Worm (Caenorhabditis elegans) whole organism, late embryonic: ENCODE data around the gene C43D7.4.

Experiments used
- F13H6.1 ChIP-seq: sonication (generic microtip); optimal IDR thresholded peaks from 2 replicates; lab custom pipeline; 2016; ENCODE audit warnings: missing genetic modification characterization, missing compliant biosample characterization
- K09A11.1 ChIP-seq: sonication (generic microtip); optimal IDR thresholded peaks from 2 replicates; lab custom pipeline; 2017; ENCODE audit warnings: antibody characterized with exemption, mild to moderate bottlenecking, missing genetic modification characterization, missing compliant biosample characterization; ENCODE audit not compliant: insufficient read depth
- ama-1 ChIP-seq: fragments of 150-350 bp; optimal IDR thresholded peaks from 2 replicates; lab custom pipeline; 2014
- madf-2 ChIP-seq: sonication (generic microtip); optimal IDR thresholded peaks from 2 replicates; lab custom pipeline; 2017; ENCODE audit warnings: missing genetic modification characterization, missing compliant biosample characterization
- npax-4 ChIP-seq: sonication (generic microtip); optimal IDR thresholded peaks from 2 replicates; lab custom pipeline; 2016; ENCODE audit warnings: missing genetic modification characterization, missing compliant biosample characterization
- rnt-1 ChIP-seq: sonication (generic microtip); optimal IDR thresholded peaks from 2 replicates; lab custom pipeline; 2016; ENCODE audit warnings: missing genetic modification characterization, missing compliant biosample characterization
- tbx-2 ChIP-seq: sonication (generic microtip); optimal IDR thresholded peaks from 2 replicates; lab custom pipeline; 2016; ENCODE audit warnings: missing genetic modification characterization, missing compliant biosample characterization

DNA sequence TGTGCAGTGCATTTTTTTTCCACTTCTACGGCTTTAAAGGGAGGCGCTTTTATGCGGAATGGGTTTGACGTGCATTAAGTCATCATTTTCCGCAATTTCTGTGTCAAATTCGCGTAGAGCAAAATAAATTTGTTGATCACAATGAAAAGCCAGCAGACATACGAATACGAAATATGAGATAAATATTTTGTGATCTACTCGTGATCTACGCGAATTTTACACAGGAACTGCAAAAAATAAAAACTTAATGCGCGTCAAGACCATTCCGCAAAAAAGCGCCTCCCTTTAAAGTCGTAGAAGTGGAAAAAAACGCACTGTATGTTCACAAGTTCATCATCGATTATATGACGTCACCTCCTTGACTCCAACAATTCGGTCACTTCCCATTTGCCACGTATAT, 10.9 kb downstream of the C43D7.4 start, which contains the start of gene C43D7.8:
- no peak for TF ChIP-seq ama-1 (lab: Kevin White, UChicago)
- TF ChIP-seq K09A11.1: no peak
- no peak for TF ChIP-seq rnt-1 (tag; lab: Kevin White, UChicago)
- no peak for TF ChIP-seq F13H6.1 (tag; lab: Kevin White, UChicago)
- TF ChIP-seq tbx-2 (tag; lab: Kevin White, UChicago): no peak
- TF ChIP-seq madf-2 (tag; lab: Kevin White, UChicago): no peak
- TF ChIP-seq npax-4: no peak
